Worm (Caenorhabditis elegans) whole organism, early embryonic: ENCODE data around the gene nhr-166.

ENCODE experiments used
- B0310.2 ChIP-seq: sonication (generic microtip); optimal IDR thresholded peaks from 2 replicates; lab custom pipeline; 2016; ENCODE audit warnings: mild to moderate bottlenecking, missing genetic modification characterization, missing compliant biosample characterization
- F13C5.2 ChIP-seq: sonication (generic microtip); optimal IDR thresholded peaks from 2 replicates; lab custom pipeline; 2017; ENCODE audit warnings: mild to moderate bottlenecking, missing genetic modification characterization, inconsistent platforms, missing compliant biosample characterization
- aly-1 ChIP-seq: sonication (generic microtip); optimal IDR thresholded peaks from 2 replicates; lab custom pipeline; 2016; ENCODE audit warnings: missing genetic modification characterization, missing compliant biosample characterization
- ama-1 ChIP-seq: fragments of 150-350 bp; optimal IDR thresholded peaks from 2 replicates; lab custom pipeline; 2014
- ceh-13 ChIP-seq: fragments of 200-800 bp; sonication (Bioruptor generic); optimal IDR thresholded peaks from 2 replicates; lab custom pipeline; 2018; ENCODE audit warnings: mild to moderate bottlenecking, missing genetic modification characterization, missing compliant biosample characterization
- ceh-36 ChIP-seq: sonication (generic microtip); optimal IDR thresholded peaks from 2 replicates; lab custom pipeline; 2016; ENCODE audit warnings: missing genetic modification characterization, inconsistent platforms, missing compliant biosample characterization
- ets-7 ChIP-seq: sonication (generic microtip); optimal IDR thresholded peaks from 2 replicates; lab custom pipeline; 2016; ENCODE audit warnings: missing genotype, missing genetic modification characterization, missing compliant biosample characterization
- flt-1 ChIP-seq: fragments of 200-800 bp; sonication (Bioruptor generic); IDR thresholded peaks from 2 replicates; pipeline ENCODE4 v1.3.6; 2022; ENCODE audit warnings: missing genetic modification characterization, missing compliant biosample characterization
- hmbx-1 ChIP-seq: sonication (generic microtip); optimal IDR thresholded peaks from 2 replicates; lab custom pipeline; 2016; ENCODE audit warnings: mild to moderate bottlenecking, missing genetic modification characterization, missing compliant biosample characterization
- hmg-4 ChIP-seq: fragments of 200-800 bp; sonication (Bioruptor generic); optimal IDR thresholded peaks from 2 replicates; lab custom pipeline; 2018; ENCODE audit warnings: mild to moderate bottlenecking, missing genetic modification characterization, missing compliant biosample characterization
- hnd-1 ChIP-seq: sonication (generic microtip); optimal IDR thresholded peaks from 2 replicates; lab custom pipeline; 2016; ENCODE audit warnings: missing genetic modification characterization, missing compliant biosample characterization
- pes-1 ChIP-seq: fragments of 200-800 bp; sonication (Bioruptor generic); IDR thresholded peaks from 2 replicates; pipeline ENCODE4 v1.3.6; 2022; ENCODE audit warnings: missing genetic modification reagents, missing genetic modification characterization, missing compliant biosample characterization
- scrt-1 ChIP-seq: fragments of 200-800 bp; sonication (Bioruptor generic); IDR thresholded peaks from 2 replicates; pipeline ENCODE4 v1.3.6; 2022; ENCODE audit warnings: missing genetic modification characterization, missing compliant biosample characterization
- sea-1 ChIP-seq: fragments of 200-800 bp; sonication (Bioruptor generic); conservative IDR thresholded peaks from 2 replicates; pipeline ENCODE4 v1.3.6; 2022; ENCODE audit warnings: missing genetic modification characterization, missing compliant biosample characterization
- tbx-11 ChIP-seq: fragments of 200-800 bp; sonication (Bioruptor generic); IDR thresholded peaks from 2 replicates; pipeline ENCODE4 v1.3.6; 2022; ENCODE audit warnings: missing genetic modification characterization, missing compliant biosample characterization
- tbx-37 ChIP-seq: fragments of 200-800 bp; sonication (Bioruptor generic); conservative IDR thresholded peaks from 2 replicates; pipeline ENCODE4 v1.3.6; 2022; ENCODE audit warnings: missing genetic modification reagents, missing genetic modification characterization, missing compliant biosample characterization
- tra-4 ChIP-seq: sonication (generic microtip); optimal IDR thresholded peaks from 2 replicates; lab custom pipeline; 2017; ENCODE audit warnings: missing genetic modification characterization, missing compliant biosample characterization

nhr-166 gene

ce11 chrII:3893911-3894310 is 13.9 kb downstream of the nhr-166 start:
- no peak for TF ChIP-seq ets-7 (tag; lab: Kevin White, UChicago)

- TF ChIP-seq ets-7 (tag; lab: Kevin White, UChicago) (no peak), pes-1 (GFP tag; lab: Robert Waterston, UW) (no peak), aly-1 (no peak), hmg-4 (GFP tag; lab: Kevin White, UChicago) (no peak), ceh-13 (GFP tag; lab: Kevin White, UChicago) (no peak), hmbx-1 (no peak), tbx-11 (GFP tag; lab: Robert Waterston, UW) (no peak), tbx-37 (GFP tag; lab: Robert Waterston, UW) (no peak), B0310.2 (tag; lab: Kevin White, UChicago) (no peak), sea-1 (GFP tag; lab: Robert Waterston, UW) (no peak), scrt-1 (no peak), hnd-1 (tag; lab: Kevin White, UChicago) (no peak), tra-4 (tag; lab: Kevin White, UChicago) (no peak), ceh-36 (tag; lab: Kevin White, UChicago) (no peak), flt-1 (no peak), F13C5.2 (tag; lab: Kevin White, UChicago) (no peak), ama-1 (lab: Kevin White, UChicago) (no peak)
Observed at ce11 chrII:3894755-3895154, 14.7 kb downstream of the nhr-166 start, which contains the start of gene F53C3.7. F53C3.7 (plus strand) TSS chrII:3895055.

ce11 chrII:3896920-3897319 is 16.9 kb downstream of the nhr-166 start:
- TF ChIP-seq aly-1 (no peak), hnd-1 (tag; lab: Kevin White, UChicago) (no peak), tbx-37 (GFP tag; lab: Robert Waterston, UW) (no peak), hmg-4 (GFP tag; lab: Kevin White, UChicago) (no peak), F13C5.2 (tag; lab: Kevin White, UChicago) (peak; percentile 25), ceh-13 (GFP tag; lab: Kevin White, UChicago) (no peak), flt-1 (no peak), pes-1 (GFP tag; lab: Robert Waterston, UW) (no peak)

- no peak for TF ChIP-seq ama-1 (lab: Kevin White, UChicago)
- no peak for TF ChIP-seq sea-1 (GFP tag; lab: Robert Waterston, UW)
- TF ChIP-seq flt-1, result no peak
- TF ChIP-seq B0310.2 (tag; lab: Kevin White, UChicago), result no peak
- TF ChIP-seq ets-7 (tag; lab: Kevin White, UChicago), result no peak
- TF ChIP-seq tbx-11 (GFP tag; lab: Robert Waterston, UW), result no peak
- no peak for TF ChIP-seq pes-1 (GFP tag; lab: Robert Waterston, UW)
Observed at ce11 chrII:3897758-3898494, 17.9 kb downstream of the nhr-166 start, which contains the start of gene F53C3.6. F53C3.6 (plus strand) TSS chrII:3898142.

ce11 chrII:3901108-3901507 is 21.1 kb downstream of the nhr-166 start, which contains the start of gene F53C3.4:
F53C3.4 (plus strand) TSS chrII:3901408.
- TF ChIP-seq hmg-4 (GFP tag; lab: Kevin White, UChicago) (no peak), F13C5.2 (tag; lab: Kevin White, UChicago) (no peak), tbx-11 (GFP tag; lab: Robert Waterston, UW) (no peak), hnd-1 (tag; lab: Kevin White, UChicago) (no peak), scrt-1 (no peak)

ce11 chrII:3902798-3903197 is 22.8 kb downstream of the nhr-166 start, which contains the start of gene F53C3.3:
F53C3.3 (plus strand) TSS chrII:3902856.
- TF ChIP-seq tbx-37 (GFP tag; lab: Robert Waterston, UW), result no peak
- TF ChIP-seq tbx-11 (GFP tag; lab: Robert Waterston, UW), result no peak
- TF ChIP-seq hmg-4 (GFP tag; lab: Kevin White, UChicago), result no peak
- no peak for TF ChIP-seq sea-1 (GFP tag; lab: Robert Waterston, UW)
- TF ChIP-seq B0310.2 (tag; lab: Kevin White, UChicago), result no peak
- no peak for TF ChIP-seq flt-1
- no peak for TF ChIP-seq pes-1 (GFP tag; lab: Robert Waterston, UW)
- TF ChIP-seq aly-1, result no peak
- no peak for TF ChIP-seq ceh-13 (GFP tag; lab: Kevin White, UChicago)
- no peak for TF ChIP-seq tra-4 (tag; lab: Kevin White, UChicago)
- no peak for TF ChIP-seq ets-7 (tag; lab: Kevin White, UChicago)
- TF ChIP-seq ama-1 (lab: Kevin White, UChicago), result no peak
- TF ChIP-seq scrt-1, result no peak
- TF ChIP-seq ceh-36 (tag; lab: Kevin White, UChicago), result no peak
- no peak for TF ChIP-seq F13C5.2 (tag; lab: Kevin White, UChicago)
- no peak for TF ChIP-seq hnd-1 (tag; lab: Kevin White, UChicago)
- TF ChIP-seq hmbx-1, result no peak

- TF ChIP-seq tra-4 (tag; lab: Kevin White, UChicago) (no peak), tbx-11 (GFP tag; lab: Robert Waterston, UW) (no peak), ceh-36 (tag; lab: Kevin White, UChicago) (no peak), B0310.2 (tag; lab: Kevin White, UChicago) (no peak), hnd-1 (tag; lab: Kevin White, UChicago) (no peak), sea-1 (GFP tag; lab: Robert Waterston, UW) (no peak), pes-1 (GFP tag; lab: Robert Waterston, UW) (no peak), aly-1 (no peak), tbx-37 (GFP tag; lab: Robert Waterston, UW) (no peak), hmbx-1 (no peak), ceh-13 (GFP tag; lab: Kevin White, UChicago) (no peak), scrt-1 (no peak), ama-1 (lab: Kevin White, UChicago) (no peak), F13C5.2 (tag; lab: Kevin White, UChicago) (no peak), flt-1 (no peak), hmg-4 (GFP tag; lab: Kevin White, UChicago) (no peak)
Observed at ce11 chrII:3906615-3907190, 26.7 kb downstream of the nhr-166 start, which contains the start of the genes F53C3.11 and fbxb-103. F53C3.11 (minus strand) TSS chrII:3906715. fbxb-103 (plus strand) TSS chrII:3907140.
